Fruit fly (Drosophila melanogaster) whole organism, embryonic: ENCODE data around the gene Ufsp2.

Experiments used
- Abd-B ChIP-seq: fragments of 200-800 bp; sonication (Bioruptor generic); optimal IDR thresholded peaks from 2 replicates; lab custom pipeline; 2018; ENCODE audit warnings: missing biosample characterization, mild to moderate bottlenecking, missing genetic modification characterization, moderate library complexity
- BEAF-32 ChIP-seq: fragments of 200-800 bp; sonication (Bioruptor generic); optimal IDR thresholded peaks from 3 replicates; lab custom pipeline; 2017; ENCODE audit warnings: missing biosample characterization, missing genetic modification characterization, mild to moderate bottlenecking, moderate library complexity, missing genetic modification reagents
- CG10147 ChIP-seq: fragments of 200-800 bp; sonication (Bioruptor generic); optimal IDR thresholded peaks from 2 replicates; lab custom pipeline; 2019; ENCODE audit warnings: missing biosample characterization, mild to moderate bottlenecking, missing genetic modification characterization, moderate library complexity
- CG10462 ChIP-seq: fragments of 200-800 bp; sonication (Bioruptor generic); optimal IDR thresholded peaks from 2 replicates; lab custom pipeline; 2016; ENCODE audit warnings: missing biosample characterization, missing genetic modification characterization
- CG11085 ChIP-seq: fragments of 200-800 bp; sonication (Bioruptor generic); IDR thresholded peaks from 2 replicates; pipeline ENCODE4 v1.3.6; 2022; ENCODE audit warnings: missing biosample characterization, missing genetic modification characterization
- CG11723 ChIP-seq: fragments of 200-800 bp; sonication (Bioruptor generic); optimal IDR thresholded peaks from 2 replicates; lab custom pipeline; 2017; ENCODE audit warnings: missing biosample characterization, mild to moderate bottlenecking, missing genetic modification characterization
- CG12071 ChIP-seq: fragments of 200-800 bp; sonication (Bioruptor generic); optimal IDR thresholded peaks from 3 replicates; lab custom pipeline; 2018; ENCODE audit warnings: missing biosample characterization, mild to moderate bottlenecking, missing genetic modification characterization
- CG14710 ChIP-seq: fragments of 200-800 bp; sonication (Bioruptor generic); optimal IDR thresholded peaks from 3 replicates; lab custom pipeline; 2019; ENCODE audit warnings: missing biosample characterization, mild to moderate bottlenecking, missing genetic modification characterization, moderate library complexity
- CG15514 ChIP-seq: fragments of 200-800 bp; sonication (Bioruptor generic); optimal IDR thresholded peaks from 3 replicates; lab custom pipeline; 2017; ENCODE audit warnings: missing biosample characterization, missing genetic modification characterization, mild to moderate bottlenecking, moderate library complexity, missing genetic modification reagents
- CG16815 ChIP-seq: fragments of 200-800 bp; sonication (Bioruptor generic); optimal IDR thresholded peaks from 3 replicates; lab custom pipeline; 2017; ENCODE audit warnings: missing biosample characterization, mild to moderate bottlenecking, missing genetic modification characterization
- CG2202 ChIP-seq: fragments of 200-800 bp; sonication (Bioruptor generic); optimal IDR thresholded peaks from 2 replicates; lab custom pipeline; 2018; ENCODE audit warnings: missing biosample characterization, mild to moderate bottlenecking, missing genetic modification characterization
- CG2875 ChIP-seq: fragments of 200-800 bp; sonication (Bioruptor generic); optimal IDR thresholded peaks from 2 replicates; lab custom pipeline; 2017; ENCODE audit warnings: missing biosample characterization, mild to moderate bottlenecking, missing genetic modification characterization, missing genetic modification reagents
- CG34224 ChIP-seq: fragments of 200-800 bp; sonication (Bioruptor generic); IDR thresholded peaks from 3 replicates; pipeline ENCODE4 v1.3.6; 2022; ENCODE audit warnings: missing biosample characterization, missing genetic modification characterization; ENCODE audit not compliant: partially characterized antibody
- CG34422 ChIP-seq: fragments of 200-800 bp; sonication (Bioruptor generic); IDR thresholded peaks from 3 replicates; pipeline ENCODE4 v1.3.6; 2022; ENCODE audit warnings: missing biosample characterization, missing genetic modification characterization
- CG4282 ChIP-seq: fragments of 200-800 bp; sonication (Bioruptor generic); optimal IDR thresholded peaks from 2 replicates; lab custom pipeline; 2016; ENCODE audit warnings: missing biosample characterization, missing genetic modification characterization
- CG4424 ChIP-seq: fragments of 200-800 bp; sonication (Bioruptor generic); optimal IDR thresholded peaks from 3 replicates; lab custom pipeline; 2016; ENCODE audit warnings: missing biosample characterization, missing genetic modification characterization
- CG5180 ChIP-seq: fragments of 200-800 bp; sonication (Bioruptor generic); optimal IDR thresholded peaks from 3 replicates; lab custom pipeline; 2017; ENCODE audit warnings: missing biosample characterization, missing genetic modification characterization, mild to moderate bottlenecking, moderate library complexity, missing genetic modification reagents
- CG5953 ChIP-seq: fragments of 200-800 bp; sonication (Bioruptor generic); IDR thresholded peaks from 2 replicates; pipeline ENCODE4 v1.3.6; 2022; ENCODE audit warnings: missing biosample characterization, missing genetic modification characterization
- CG6683 ChIP-seq: fragments of 200-800 bp; sonication (Bioruptor generic); optimal IDR thresholded peaks from 2 replicates; lab custom pipeline; 2017; ENCODE audit warnings: missing biosample characterization, mild to moderate bottlenecking, missing genetic modification characterization, missing genetic modification reagents
- CG6813 ChIP-seq: fragments of 200-800 bp; sonication (Bioruptor generic); optimal IDR thresholded peaks from 2 replicates; lab custom pipeline; 2017; ENCODE audit warnings: missing biosample characterization, missing genetic modification characterization, mild to moderate bottlenecking, moderate library complexity, missing genetic modification reagents
- CG7372 ChIP-seq: fragments of 200-800 bp; sonication (Bioruptor generic); IDR thresholded peaks from 2 replicates; pipeline ENCODE4 v1.3.6; 2022; ENCODE audit warnings: missing biosample characterization, missing genetic modification characterization
- CG9609 ChIP-seq: fragments of 200-800 bp; sonication (Bioruptor generic); optimal IDR thresholded peaks from 3 replicates; lab custom pipeline; 2016; ENCODE audit warnings: missing biosample characterization, missing genetic modification characterization
- CG9876 ChIP-seq: fragments of 200-800 bp; sonication (Bioruptor generic); optimal IDR thresholded peaks from 2 replicates; lab custom pipeline; 2016; ENCODE audit warnings: missing biosample characterization, missing genetic modification characterization
- Eip74EF ChIP-seq, 2 experiments: fragments of 200-800 bp in 1 of 2; fragments of >200 bp in 1 of 2; sonication (Bioruptor generic) in 1 of 2; optimal IDR thresholded peaks; 2 replicates each; lab custom pipeline; 2017 to 2019; ENCODE audit warnings: missing biosample characterization in 2 of 2, missing genetic modification characterization in 2 of 2, mild to moderate bottlenecking in 1 of 2, moderate library complexity in 1 of 2
- Elba2 ChIP-seq: fragments of 200-800 bp; sonication (Bioruptor generic); optimal IDR thresholded peaks from 3 replicates; lab custom pipeline; 2016; ENCODE audit warnings: missing biosample characterization, missing genetic modification characterization
- Hr51 ChIP-seq, 2 experiments: fragments of 200-800 bp; sonication (Bioruptor generic); optimal IDR thresholded peaks; 2 replicates in 1 of 2; 3 replicates in 1 of 2; lab custom pipeline; 2016 to 2018; ENCODE audit warnings: missing biosample characterization in 2 of 2, missing genetic modification characterization in 2 of 2, mild to moderate bottlenecking in 1 of 2, moderate library complexity in 1 of 2
- Hr78 ChIP-seq, 2 experiments: fragments of 200-800 bp in 1 of 2; fragments of >200 bp in 1 of 2; sonication (Bioruptor generic) in 1 of 2; optimal IDR thresholded peaks; 2 replicates each; lab custom pipeline; 2017 to 2019; ENCODE audit warnings: missing biosample characterization in 2 of 2, missing genetic modification characterization in 2 of 2, mild to moderate bottlenecking in 1 of 2, moderate library complexity in 1 of 2
- NC2α ChIP-seq: fragments of 200-800 bp; sonication (Bioruptor generic); optimal IDR thresholded peaks from 2 replicates; lab custom pipeline; 2016; ENCODE audit warnings: missing biosample characterization, missing genetic modification characterization
- PHDP ChIP-seq: fragments of 200-800 bp; sonication (Bioruptor generic); optimal IDR thresholded peaks from 3 replicates; lab custom pipeline; 2018; ENCODE audit warnings: missing biosample characterization, mild to moderate bottlenecking, missing genetic modification characterization, moderate library complexity
- Scr ChIP-seq: fragments of 200-800 bp; sonication (Bioruptor generic); IDR thresholded peaks from 2 replicates; pipeline ENCODE4 v1.3.6; 2022; ENCODE audit warnings: missing biosample characterization, missing genetic modification characterization; ENCODE audit not compliant: partially characterized antibody
- TFAM ChIP-seq: fragments of 200-800 bp; sonication (Bioruptor generic); optimal IDR thresholded peaks from 2 replicates; lab custom pipeline; 2017; ENCODE audit warnings: missing biosample characterization, missing genetic modification characterization, inconsistent platforms
- Vsx1 ChIP-seq: fragments of 200-800 bp; sonication (Bioruptor generic); optimal IDR thresholded peaks from 2 replicates; lab custom pipeline; 2017; ENCODE audit warnings: missing biosample characterization, mild to moderate bottlenecking, missing genetic modification characterization, missing genetic modification reagents
- bsh ChIP-seq, 2 experiments: fragments of 200-800 bp; sonication (Bioruptor generic); optimal IDR thresholded peaks; 2 replicates each; lab custom pipeline; 2017 to 2018; ENCODE audit warnings: mild to moderate bottlenecking in 2 of 2, missing biosample characterization in 2 of 2, missing genetic modification characterization in 2 of 2, moderate library complexity in 1 of 2
- cas ChIP-seq: fragments of 200-800 bp; sonication (Bioruptor generic); IDR thresholded peaks from 2 replicates; pipeline ENCODE4 v1.3.6; 2022; ENCODE audit warnings: missing biosample characterization, missing genetic modification characterization
- crol ChIP-seq: fragments of 200-800 bp; sonication (Bioruptor generic); IDR thresholded peaks from 2 replicates; pipeline ENCODE4 v1.3.6; 2022; ENCODE audit warnings: missing biosample characterization, missing genetic modification characterization
- emc ChIP-seq: fragments of 200-800 bp; sonication (Bioruptor generic); optimal IDR thresholded peaks from 2 replicates; lab custom pipeline; 2016; ENCODE audit warnings: missing biosample characterization, missing genetic modification characterization
- esg ChIP-seq: fragments of 200-800 bp; sonication (Bioruptor generic); conservative IDR thresholded peaks from 2 replicates; pipeline ENCODE4 v1.3.6; 2022; ENCODE audit warnings: missing biosample characterization, missing genetic modification characterization
- fd64A ChIP-seq: fragments of 200-800 bp; sonication (Bioruptor generic); optimal IDR thresholded peaks from 3 replicates; lab custom pipeline; 2018; ENCODE audit warnings: missing biosample characterization, mild to moderate bottlenecking, missing genetic modification characterization
- gcm2 ChIP-seq: fragments of 200-800 bp; sonication (Bioruptor generic); optimal IDR thresholded peaks from 2 replicates; lab custom pipeline; 2016; ENCODE audit warnings: missing biosample characterization, missing genetic modification characterization
- jing ChIP-seq: fragments of 200-800 bp; sonication (Bioruptor generic); optimal IDR thresholded peaks from 2 replicates; lab custom pipeline; 2018; ENCODE audit warnings: missing biosample characterization, mild to moderate bottlenecking, missing genetic modification characterization
- nerfin-1 ChIP-seq: fragments of 200-800 bp; sonication (Bioruptor generic); optimal IDR thresholded peaks from 3 replicates; lab custom pipeline; 2019; ENCODE audit warnings: missing biosample characterization, mild to moderate bottlenecking, missing genetic modification characterization, moderate library complexity
- pfk ChIP-seq: fragments of 200-800 bp; sonication (Bioruptor generic); optimal IDR thresholded peaks from 2 replicates; lab custom pipeline; 2018; ENCODE audit warnings: missing biosample characterization, mild to moderate bottlenecking, missing genetic modification characterization, moderate library complexity
- tio ChIP-seq: fragments of 200-800 bp; sonication (Bioruptor generic); optimal IDR thresholded peaks from 2 replicates; lab custom pipeline; 2017; ENCODE audit warnings: missing biosample characterization, missing genetic modification characterization, inconsistent platforms
- trh ChIP-seq: fragments of 200-800 bp; sonication (Bioruptor generic); optimal IDR thresholded peaks from 2 replicates; lab custom pipeline; 2016; ENCODE audit warnings: missing biosample characterization, missing genetic modification characterization
- tx ChIP-seq: fragments of 200-800 bp; sonication (Bioruptor generic); optimal IDR thresholded peaks from 2 replicates; lab custom pipeline; 2016; ENCODE audit warnings: missing biosample characterization, missing genetic modification characterization
- vnd ChIP-seq: fragments of 200-800 bp; sonication (Bioruptor generic); IDR thresholded peaks from 3 replicates; pipeline ENCODE4 v1.3.6; 2022; ENCODE audit warnings: missing biosample characterization, missing genetic modification characterization; ENCODE audit not compliant: partially characterized antibody
- wdn ChIP-seq: fragments of 200-800 bp; sonication (Bioruptor generic); IDR thresholded peaks from 2 replicates; pipeline ENCODE4 v1.3.6; 2022; ENCODE audit warnings: missing biosample characterization, missing genetic modification characterization
- zfh1 ChIP-seq: fragments of 200-800 bp; sonication (Bioruptor generic); IDR thresholded peaks from 3 replicates; pipeline ENCODE4 v1.3.6; 2022; ENCODE audit warnings: missing biosample characterization, missing genetic modification characterization

Ufsp2 gene

dm6 chr3L:15590803-15591597 is 14.6 kb downstream of the Ufsp2 start (continued):
- peak; percentile 46 for TF ChIP-seq CG6813 (GFP tag; lab: Kevin White, UChicago)
- TF ChIP-seq Eip74EF (GFP tag; optimal IDR thresholded peaks at IDR 0.05; lab: Kevin White, UChicago), result no peak
- no peak; the same call in 2 of the 3 replicates for TF ChIP-seq CG34422 (GFP tag; lab: Robert Waterston, UW)
- TF ChIP-seq esg, result no peak
- no peak for TF ChIP-seq cas (GFP tag; lab: Robert Waterston, UW)
- no peak for TF ChIP-seq Elba2
- TF ChIP-seq CG2202, result no peak
- no peak for TF ChIP-seq CG34224 (GFP tag; lab: Robert Waterston, UW)
- TF ChIP-seq zfh1 (GFP tag; lab: Robert Waterston, UW), result no peak
- no peak for TF ChIP-seq CG2875 (GFP tag; lab: Kevin White, UChicago)
- TF ChIP-seq pfk (GFP tag; lab: Kevin White, UChicago), result no peak
- peak; percentile 9 for TF ChIP-seq Vsx1 (GFP tag; lab: Kevin White, UChicago)
- no peak for TF ChIP-seq nerfin-1 (tag; lab: Kevin White, UChicago)
- no peak for TF ChIP-seq crol (GFP tag; lab: Robert Waterston, UW)
- TF ChIP-seq CG12071, result peak; percentile 48
- no peak for TF ChIP-seq CG5953 (GFP tag; lab: Robert Waterston, UW)
- TF ChIP-seq Hr51 (GFP tag; optimal IDR thresholded peaks at IDR 0.05; lab: Kevin White, UChicago), result peak in 1 of 2 experiments; percentile 17
- no peak for TF ChIP-seq fd64A (GFP tag; lab: Kevin White, UChicago)
- peak; percentile 46 for TF ChIP-seq CG5180 (GFP tag; lab: Kevin White, UChicago)
- TF ChIP-seq Scr (GFP tag; lab: Robert Waterston, UW), result no peak
- no peak for TF ChIP-seq CG11085 (GFP tag; lab: Robert Waterston, UW)
- no peak for TF ChIP-seq Abd-B (GFP tag; lab: Kevin White, UChicago)
- no peak for TF ChIP-seq TFAM (GFP tag; lab: Kevin White, UChicago)
- TF ChIP-seq CG16815 (GFP tag; lab: Kevin White, UChicago), result no peak
- no peak for TF ChIP-seq jing (GFP tag; lab: Kevin White, UChicago)
- no peak for TF ChIP-seq bsh (GFP tag; optimal IDR thresholded peaks at IDR 0.05; lab: Kevin White, UChicago)
- no peak for TF ChIP-seq CG9876 (GFP tag; lab: Kevin White, UChicago)
- no peak for TF ChIP-seq CG9609 (GFP tag; lab: Kevin White, UChicago)
- TF ChIP-seq Hr78 (GFP tag; optimal IDR thresholded peaks at IDR 0.05; lab: Kevin White, UChicago), result no peak
- TF ChIP-seq PHDP (tag; lab: Kevin White, UChicago), result peak; percentile 38
- TF ChIP-seq CG10147, result peak; percentile 9
- no peak for TF ChIP-seq gcm2
- TF ChIP-seq CG11723, result no peak
- no peak for TF ChIP-seq CG10462
- TF ChIP-seq trh (GFP tag; lab: Kevin White, UChicago), result no peak
- no peak for TF ChIP-seq CG4424 (GFP tag; lab: Kevin White, UChicago)
- no peak for TF ChIP-seq vnd (GFP tag; lab: Robert Waterston, UW)
- TF ChIP-seq tx, result no peak
- TF ChIP-seq tio (GFP tag; lab: Kevin White, UChicago), result no peak
- no peak for TF ChIP-seq BEAF-32 (GFP tag; lab: Kevin White, UChicago)
- TF ChIP-seq CG15514 (GFP tag; lab: Kevin White, UChicago), result peak; percentile 51
- no peak for TF ChIP-seq CG14710 (tag; lab: Kevin White, UChicago)
- TF ChIP-seq CG7372 (GFP tag; lab: Robert Waterston, UW), result peak; percentile 7; the same call in 1 of the 2 replicates
- no peak for TF ChIP-seq emc (GFP tag; lab: Kevin White, UChicago)
- TF ChIP-seq wdn (GFP tag; lab: Robert Waterston, UW), result no peak
- TF ChIP-seq CG6683, result no peak
- no peak for TF ChIP-seq CG4282 (GFP tag; lab: Kevin White, UChicago)
- TF ChIP-seq NC2α (GFP tag; lab: Kevin White, UChicago), result no peak
